Worm (Caenorhabditis elegans) whole organism, L1 larva: ENCODE measurements around the gene nhr-171.

Experiments used
- C04F5.9 ChIP-seq: sonication (generic microtip); optimal IDR thresholded peaks from 2 replicates; lab custom pipeline; 2016; ENCODE audit warnings: missing genetic modification characterization, missing compliant biosample characterization
- C34B4.2 ChIP-seq: sonication (generic microtip); optimal IDR thresholded peaks from 2 replicates; lab custom pipeline; 2017; ENCODE audit warnings: mild to moderate bottlenecking, missing genetic modification characterization, missing compliant biosample characterization
- Y116A8C.19 ChIP-seq: sonication (generic microtip); optimal IDR thresholded peaks from 2 replicates; lab custom pipeline; 2016; ENCODE audit warnings: missing compliant biosample characterization, missing genetic modification characterization, borderline replicate concordance
- alr-1 ChIP-seq: fragments of 200-800 bp; sonication (Bioruptor generic); optimal IDR thresholded peaks from 2 replicates; lab custom pipeline; 2018; ENCODE audit warnings: borderline replicate concordance, mild to moderate bottlenecking, missing genetic modification characterization, missing compliant biosample characterization
- aly-2 ChIP-seq: fragments of 150-350 bp; optimal IDR thresholded peaks from 2 replicates; lab custom pipeline; 2014; ENCODE audit warnings: missing biosample characterization, missing genetic modification characterization
- ama-1 ChIP-seq: fragments of 150-350 bp; optimal IDR thresholded peaks from 2 replicates; lab custom pipeline; 2014
- ceh-8 ChIP-seq: fragments of 200-800 bp; sonication (Bioruptor generic); optimal IDR thresholded peaks from 2 replicates; lab custom pipeline; 2018; ENCODE audit warnings: mild to moderate bottlenecking, missing genetic modification characterization, moderate library complexity, missing compliant biosample characterization
- ceh-90 ChIP-seq: sonication (generic microtip); optimal IDR thresholded peaks from 2 replicates; lab custom pipeline; 2016; ENCODE audit warnings: missing genetic modification characterization, missing compliant biosample characterization
- dpl-1 ChIP-seq, 3 experiments: fragments of 150-350 bp in 2 of 3; sonication (generic microtip) in 1 of 3; optimal IDR thresholded peaks; 2 replicates each; lab custom pipeline; 2014 to 2017; ENCODE audit warnings: missing biosample characterization in 3 of 3, missing genetic modification characterization in 3 of 3, missing genetic modification reagents in 3 of 3
- dsc-1 ChIP-seq: sonication (generic microtip); optimal IDR thresholded peaks from 2 replicates; lab custom pipeline; 2016; ENCODE audit warnings: mild to moderate bottlenecking, missing genetic modification characterization, missing compliant biosample characterization
- efl-3 ChIP-seq: fragments of 200-800 bp; sonication (Bioruptor generic); optimal IDR thresholded peaks from 2 replicates; lab custom pipeline; 2018; ENCODE audit warnings: mild to moderate bottlenecking, missing genetic modification characterization, missing compliant biosample characterization
- egl-13 ChIP-seq: sonication (generic microtip); optimal IDR thresholded peaks from 2 replicates; lab custom pipeline; 2016; ENCODE audit warnings: missing genotype, missing genetic modification reagents, missing genetic modification characterization, missing compliant biosample characterization
- egl-27 ChIP-seq, 2 experiments: fragments of 150-350 bp in 1 of 2; sonication (generic microtip); optimal IDR thresholded peaks; 3 replicates each; lab custom pipeline; 2017 to 2018; ENCODE audit warnings: missing biosample characterization in 2 of 2, missing genetic modification characterization in 2 of 2, missing genetic modification reagents in 2 of 2
- elt-2 ChIP-seq: sonication (generic microtip); optimal IDR thresholded peaks from 2 replicates; lab custom pipeline; 2016; ENCODE audit warnings: missing genetic modification characterization, mild to moderate bottlenecking, inconsistent platforms, missing compliant biosample characterization, missing genetic modification reagents
- ets-5 ChIP-seq: fragments of 200-800 bp; sonication (Bioruptor generic); IDR thresholded peaks from 2 replicates; pipeline ENCODE4 v1.3.6; 2022; ENCODE audit warnings: missing genetic modification characterization, missing compliant biosample characterization
- fkh-8 ChIP-seq: sonication (generic microtip); optimal IDR thresholded peaks from 2 replicates; lab custom pipeline; 2016; ENCODE audit warnings: mild to moderate bottlenecking, missing genetic modification characterization, missing compliant biosample characterization
- hlh-4 ChIP-seq: sonication (generic microtip); optimal IDR thresholded peaks from 2 replicates; lab custom pipeline; 2016; ENCODE audit warnings: mild to moderate bottlenecking, missing genetic modification characterization, missing compliant biosample characterization
- hpl-2 ChIP-seq: fragments of 150-350 bp; optimal IDR thresholded peaks from 2 replicates; lab custom pipeline; 2014; ENCODE audit warnings: missing biosample characterization, missing genetic modification reagents, missing genetic modification characterization
- isw-1 ChIP-seq: fragments of 200-800 bp; sonication (Bioruptor generic); IDR thresholded peaks from 2 replicates; pipeline ENCODE4 v1.3.6; 2022; ENCODE audit warnings: missing genetic modification characterization, missing compliant biosample characterization
- lin-13 ChIP-seq: fragments of 150-350 bp; optimal IDR thresholded peaks from 2 replicates; lab custom pipeline; 2014; ENCODE audit warnings: missing biosample characterization, missing genetic modification reagents, missing genetic modification characterization
- lin-14 ChIP-seq: fragments of 200-800 bp; sonication (Bioruptor generic); optimal IDR thresholded peaks from 2 replicates; lab custom pipeline; 2018; ENCODE audit warnings: mild to moderate bottlenecking, missing genetic modification characterization, moderate library complexity, missing compliant biosample characterization
- lin-35 ChIP-seq, 2 experiments: fragments of 150-350 bp; optimal IDR thresholded peaks; 2 replicates each; lab custom pipeline; 2014; ENCODE audit warnings: missing biosample characterization in 2 of 2, missing genetic modification characterization in 2 of 2, missing genetic modification reagents in 2 of 2
- lin-39 ChIP-seq: fragments of 150-350 bp; optimal IDR thresholded peaks from 2 replicates; lab custom pipeline; 2014; ENCODE audit warnings: missing biosample characterization, missing genetic modification reagents, missing genetic modification characterization
- lir-3 ChIP-seq: sonication (generic microtip); optimal IDR thresholded peaks from 2 replicates; lab custom pipeline; 2016; ENCODE audit warnings: mild to moderate bottlenecking, missing genetic modification characterization, moderate library complexity, missing compliant biosample characterization; ENCODE audit not compliant: poor library complexity
- mab-9 ChIP-seq: fragments of 200-800 bp; sonication (Bioruptor generic); IDR thresholded peaks from 2 replicates; pipeline ENCODE4 v1.3.6; 2022; ENCODE audit warnings: missing genetic modification reagents, missing genetic modification characterization, missing compliant biosample characterization
- mdl-1 ChIP-seq, 2 experiments: fragments of 150-350 bp; optimal IDR thresholded peaks; 2 replicates each; lab custom pipeline; 2014 to 2017; ENCODE audit warnings: missing biosample characterization in 2 of 2, missing genetic modification characterization in 2 of 2, inconsistent platforms in 1 of 2
- mep-1 ChIP-seq: fragments of 150-350 bp; optimal IDR thresholded peaks from 2 replicates; lab custom pipeline; 2014; ENCODE audit warnings: missing biosample characterization, missing genetic modification characterization
- nhr-20 ChIP-seq: sonication (generic microtip); optimal IDR thresholded peaks from 2 replicates; lab custom pipeline; 2016; ENCODE audit warnings: mild to moderate bottlenecking, missing genetic modification characterization, missing compliant biosample characterization
- nhr-237 ChIP-seq: fragments of 150-350 bp; optimal IDR thresholded peaks from 2 replicates; lab custom pipeline; 2014; ENCODE audit warnings: missing biosample characterization, missing genetic modification characterization
- nhr-28 ChIP-seq: fragments of 150-350 bp; optimal IDR thresholded peaks from 2 replicates; lab custom pipeline; 2014; ENCODE audit warnings: missing biosample characterization, missing genetic modification characterization
- nhr-71 ChIP-seq: sonication (generic microtip); optimal IDR thresholded peaks from 2 replicates; lab custom pipeline; 2016; ENCODE audit warnings: mild to moderate bottlenecking, missing genetic modification characterization, moderate library complexity, missing compliant biosample characterization
- nhr-76 ChIP-seq: sonication (generic microtip); optimal IDR thresholded peaks from 2 replicates; lab custom pipeline; 2017; ENCODE audit warnings: missing biosample characterization, missing genetic modification characterization
- nhr-77 ChIP-seq: fragments of 150-350 bp; optimal IDR thresholded peaks from 2 replicates; lab custom pipeline; 2014; ENCODE audit warnings: missing biosample characterization, missing genetic modification characterization
- pax-3 ChIP-seq: fragments of 200-800 bp; sonication (Bioruptor generic); optimal IDR thresholded peaks from 2 replicates; lab custom pipeline; 2018; ENCODE audit warnings: mild to moderate bottlenecking, missing genetic modification characterization, moderate library complexity, missing compliant biosample characterization
- skn-1 ChIP-seq: fragments of 150-350 bp; optimal IDR thresholded peaks from 2 replicates; lab custom pipeline; 2014; ENCODE audit warnings: missing biosample characterization, missing genetic modification characterization
- snpc-4 ChIP-seq: fragments of 150-350 bp; optimal IDR thresholded peaks from 2 replicates; lab custom pipeline; 2014; ENCODE audit warnings: missing biosample characterization, missing genetic modification characterization
- tbx-2 ChIP-seq: sonication (generic microtip); optimal IDR thresholded peaks from 2 replicates; lab custom pipeline; 2016; ENCODE audit warnings: missing genetic modification characterization, missing compliant biosample characterization
- unc-30 ChIP-seq: sonication (generic microtip); optimal IDR thresholded peaks from 2 replicates; lab custom pipeline; 2017; ENCODE audit warnings: missing biosample characterization, missing genetic modification characterization
- unc-86 ChIP-seq: sonication (generic microtip); optimal IDR thresholded peaks from 2 replicates; lab custom pipeline; 2016; ENCODE audit warnings: missing genetic modification characterization, missing compliant biosample characterization
- unc-98 ChIP-seq: fragments of 200-800 bp; sonication (Bioruptor generic); IDR thresholded peaks from 2 replicates; pipeline ENCODE4 v1.3.6; 2022; ENCODE audit warnings: missing genetic modification characterization, missing compliant biosample characterization
- xbp-1 ChIP-seq: sonication (generic microtip); optimal IDR thresholded peaks from 2 replicates; lab custom pipeline; 2016; ENCODE audit warnings: missing genetic modification characterization, missing compliant biosample characterization
- zag-1 ChIP-seq: fragments of 150-350 bp; optimal IDR thresholded peaks from 2 replicates; lab custom pipeline; 2014; ENCODE audit warnings: missing biosample characterization, missing genetic modification characterization
- ztf-11 ChIP-seq, 2 experiments: sonication (generic microtip); optimal IDR thresholded peaks; 2 replicates each; lab custom pipeline; 2016 to 2017; ENCODE audit warnings: missing genetic modification characterization in 2 of 2, missing biosample characterization in 1 of 2, missing compliant biosample characterization in 1 of 2
- ztf-4 ChIP-seq: fragments of 150-350 bp; optimal IDR thresholded peaks from 2 replicates; lab custom pipeline; 2014; ENCODE audit warnings: missing biosample characterization, missing genetic modification characterization

nhr-171 gene

DNA sequence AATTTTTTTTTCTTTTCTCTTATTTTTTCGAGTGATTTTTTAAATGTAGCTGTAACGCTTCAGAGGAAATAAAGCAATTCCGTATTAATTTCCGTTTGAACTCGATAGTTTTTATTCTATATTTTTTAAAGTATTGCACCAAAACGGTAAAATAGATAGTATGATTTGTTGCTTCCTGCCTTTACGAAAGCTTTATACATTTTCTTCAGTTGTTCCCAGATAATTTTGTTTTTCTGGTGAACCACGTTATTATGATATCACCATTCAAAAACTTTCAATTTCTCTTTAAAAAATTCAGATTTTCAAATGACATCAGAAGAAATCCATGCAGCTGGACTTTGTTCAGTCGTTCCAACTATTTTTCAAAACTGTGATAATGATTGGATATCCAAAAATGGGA, 3.4 kb downstream of the nhr-171 start, which contains the start of gene srb-18:
Gene srb-18, plus strand, starts transcription at position 301 of the 400 bp plus-strand sequence.
- TF ChIP-seq nhr-76 (tag; lab: Kevin White, UChicago) (no peak), isw-1 (no peak), skn-1 (tag; lab: Kevin White, UChicago) (no peak), snpc-4 (no peak), ceh-90 (no peak), C34B4.2 (tag; lab: Kevin White, UChicago) (no peak), zag-1 (no peak)

ce11 chrV:7520077-7520476, 8.5 kb downstream of the nhr-171 start, which contains the start of gene srb-19:
Gene srb-19, minus strand, starts transcription at chrV:7520177.
- no peak for TF ChIP-seq lin-13 (GFP tag; lab: Kevin White, UChicago)
- TF ChIP-seq snpc-4 = no peak
- TF ChIP-seq hlh-4 (tag; lab: Kevin White, UChicago) = no peak
- no peak for TF ChIP-seq lin-14 (GFP tag; lab: Kevin White, UChicago)
- no peak for TF ChIP-seq mdl-1 (tag; optimal IDR thresholded peaks at IDR 0.05; lab: Kevin White, UChicago)
- TF ChIP-seq nhr-71 (tag; lab: Kevin White, UChicago) = peak; percentile 26
- TF ChIP-seq lin-35 (GFP tag; optimal IDR thresholded peaks at IDR 0.05; lab: Kevin White, UChicago) = no peak
- no peak for TF ChIP-seq pax-3 (tag; lab: Kevin White, UChicago)
- TF ChIP-seq efl-3 (GFP tag; lab: Kevin White, UChicago) = no peak
- no peak for TF ChIP-seq mab-9 (GFP tag; lab: Robert Waterston, UW)
- no peak for TF ChIP-seq dsc-1 (tag; lab: Kevin White, UChicago)
- TF ChIP-seq ztf-4 (tag; lab: Kevin White, UChicago) = no peak
- peak; percentile 1 for TF ChIP-seq fkh-8

DNA sequence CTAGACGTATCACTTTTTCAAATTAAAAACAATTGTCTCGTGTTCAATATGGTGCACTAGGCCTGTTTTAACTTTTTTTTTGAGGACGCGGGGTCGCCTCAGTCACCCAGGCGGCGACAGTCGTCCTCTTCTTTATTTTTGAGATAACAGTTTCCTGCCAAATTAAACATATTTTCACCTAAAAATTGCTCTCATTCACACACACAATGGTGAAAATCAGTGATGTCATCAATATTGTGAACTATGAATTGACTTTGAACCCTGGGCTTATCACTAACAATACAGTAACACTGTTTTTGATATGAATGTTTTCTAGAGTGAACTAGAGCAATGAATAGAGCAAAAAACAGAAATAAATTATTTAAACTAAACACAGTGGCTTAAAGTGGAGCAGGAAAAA, 9.7 kb downstream of the nhr-171 start:
- peak; percentile 75 for TF ChIP-seq elt-2 (tag; lab: Kevin White, UChicago)
- TF ChIP-seq unc-30 (tag; lab: Kevin White, UChicago) = no peak
- TF ChIP-seq unc-98 (GFP tag; lab: Robert Waterston, UW) = no peak

ce11 chrV:7522279-7522678, 10.7 kb downstream of the nhr-171 start, which contains the start of gene C54F6.15:
Gene C54F6.15, minus strand, starts transcription at chrV:7522379.
- no peak for TF ChIP-seq egl-27 (tag; optimal IDR thresholded peaks at IDR 0.05; lab: Kevin White, UChicago)
- TF ChIP-seq hpl-2 = no peak
- no peak for TF ChIP-seq pax-3 (tag; lab: Kevin White, UChicago)
- TF ChIP-seq ceh-90 = no peak
- no peak for TF ChIP-seq Y116A8C.19 (tag; lab: Kevin White, UChicago)
- TF ChIP-seq ama-1 (lab: Kevin White, UChicago) = no peak
- no peak for TF ChIP-seq ceh-8 (GFP tag; lab: Kevin White, UChicago)
- no peak for TF ChIP-seq unc-86 (tag; lab: Kevin White, UChicago)
- no peak for TF ChIP-seq fkh-8
- TF ChIP-seq nhr-20 (tag; lab: Kevin White, UChicago) = no peak
- TF ChIP-seq nhr-237 (tag; lab: Kevin White, UChicago) = no peak
- no peak for TF ChIP-seq nhr-77 (tag; lab: Kevin White, UChicago)
- TF ChIP-seq xbp-1 (tag; lab: Kevin White, UChicago) = no peak
- no peak for TF ChIP-seq tbx-2 (tag; lab: Kevin White, UChicago)
- TF ChIP-seq ztf-11 (tag; optimal IDR thresholded peaks at IDR 0.05; lab: Kevin White, UChicago) = no peak
- no peak for TF ChIP-seq unc-98 (GFP tag; lab: Robert Waterston, UW)
- no peak for TF ChIP-seq nhr-28 (tag; lab: Kevin White, UChicago)
- no peak for TF ChIP-seq snpc-4

ce11 chrV:7523392-7523791, 11.8 kb downstream of the nhr-171 start, which contains the start of gene C54F6.6:
Gene C54F6.6, plus strand, starts transcription at chrV:7523692.
- no peak for TF ChIP-seq nhr-20 (tag; lab: Kevin White, UChicago)
- no peak for TF ChIP-seq lir-3 (tag; lab: Kevin White, UChicago)
- no peak for TF ChIP-seq fkh-8
- TF ChIP-seq alr-1 (tag; lab: Kevin White, UChicago) = no peak
- no peak for TF ChIP-seq hlh-4 (tag; lab: Kevin White, UChicago)
- no peak for TF ChIP-seq nhr-28 (tag; lab: Kevin White, UChicago)
- no peak for TF ChIP-seq nhr-71 (tag; lab: Kevin White, UChicago)
- TF ChIP-seq egl-13 (tag; lab: Kevin White, UChicago) = no peak
- no peak for TF ChIP-seq lin-39 (tag; lab: Kevin White, UChicago)
- no peak for TF ChIP-seq ets-5 (GFP tag; lab: Robert Waterston, UW)
- no peak for TF ChIP-seq zag-1
- TF ChIP-seq nhr-77 (tag; lab: Kevin White, UChicago) = no peak
- no peak for TF ChIP-seq mep-1 (tag; lab: Kevin White, UChicago)
- TF ChIP-seq aly-2 = no peak
- TF ChIP-seq C04F5.9 (tag; lab: Kevin White, UChicago) = no peak
- TF ChIP-seq ztf-4 (tag; lab: Kevin White, UChicago) = no peak
- TF ChIP-seq dpl-1 (GFP tag; optimal IDR thresholded peaks at IDR 0.05; lab: Kevin White, UChicago) = no peak
